Fruit fly (Drosophila melanogaster) whole organism, embryonic: Measurements from ENCODE around the gene CG9150.

ENCODE experiments used
- CG10462 ChIP-seq: fragments of 200-800 bp; sonication (Bioruptor generic); optimal IDR thresholded peaks from 2 replicates; lab custom pipeline; 2016; ENCODE audit warnings: missing biosample characterization, missing genetic modification characterization
- CG12236 ChIP-seq: fragments of 200-800 bp; sonication (Bioruptor generic); optimal IDR thresholded peaks from 2 replicates; lab custom pipeline; 2016; ENCODE audit warnings: missing biosample characterization, missing genetic modification characterization
- CG16779 ChIP-seq: fragments of 200-800 bp; sonication (Bioruptor generic); IDR thresholded peaks from 2 replicates; pipeline ENCODE4 v1.3.6; 2022; ENCODE audit warnings: missing biosample characterization, missing genetic modification characterization
- CG6791 ChIP-seq: fragments of 200-800 bp; sonication (Bioruptor generic); IDR thresholded peaks from 3 replicates; pipeline ENCODE4 v1.3.6; 2022; ENCODE audit warnings: missing biosample characterization, missing genetic modification characterization; ENCODE audit not compliant: partially characterized antibody
- ab ChIP-seq: fragments of 200-800 bp; sonication (Bioruptor generic); optimal IDR thresholded peaks from 2 replicates; lab custom pipeline; 2016; ENCODE audit warnings: missing biosample characterization, missing genetic modification characterization
- bsh ChIP-seq, 2 experiments: fragments of 200-800 bp; sonication (Bioruptor generic); optimal IDR thresholded peaks; 2 replicates each; lab custom pipeline; 2017 to 2018; ENCODE audit warnings: mild to moderate bottlenecking in 2 of 2, missing biosample characterization in 2 of 2, missing genetic modification characterization in 2 of 2, moderate library complexity in 1 of 2
- hbn ChIP-seq: fragments of 200-800 bp; sonication (Bioruptor generic); IDR thresholded peaks from 2 replicates; pipeline ENCODE4 v1.3.6; 2022; ENCODE audit warnings: missing biosample characterization, missing genetic modification characterization; ENCODE audit not compliant: partially characterized antibody
- salm ChIP-seq: fragments of 200-800 bp; sonication (Bioruptor generic); optimal IDR thresholded peaks from 2 replicates; lab custom pipeline; 2018; ENCODE audit warnings: missing biosample characterization, mild to moderate bottlenecking, missing genetic modification characterization

- TF ChIP-seq CG10462 (GFP tag; lab: Kevin White, UChicago) (no peak), salm (tag; lab: Kevin White, UChicago) (no peak), CG12236 (GFP tag; lab: Kevin White, UChicago) (no peak), bsh (GFP tag; optimal IDR thresholded peaks at IDR 0.05; lab: Kevin White, UChicago) (no peak), CG6791 (GFP tag; lab: Robert Waterston, UW) (no peak), hbn (GFP tag; lab: Robert Waterston, UW) (no peak), ab (no peak), CG16779 (GFP tag; lab: Robert Waterston, UW) (no peak)
Measured at dm6 chr2L:6045484-6045883, 22.9 kb downstream of the CG9150 start.
